Worm (Caenorhabditis elegans) whole organism, mixed stage, embryonic: ENCODE results near the gene F13D12.5.

Experiments used
- ces-1 ChIP-seq: fragments of 150-350 bp; optimal IDR thresholded peaks from 2 replicates; lab custom pipeline; 2014; ENCODE audit warnings: missing biosample characterization, missing genetic modification reagents, missing genetic modification characterization
- ham-2 ChIP-seq: fragments of 200-800 bp; sonication (Bioruptor generic); optimal IDR thresholded peaks from 2 replicates; lab custom pipeline; 2018; ENCODE audit warnings: mild to moderate bottlenecking, missing genetic modification characterization, missing compliant biosample characterization
- lsy-2 ChIP-seq: fragments of 150-350 bp; optimal IDR thresholded peaks from 2 replicates; lab custom pipeline; 2014; ENCODE audit warnings: missing biosample characterization, missing genetic modification characterization
- nhr-12 ChIP-seq: fragments of 150-350 bp; optimal IDR thresholded peaks from 2 replicates; lab custom pipeline; 2014; ENCODE audit warnings: missing biosample characterization, missing genetic modification characterization
- snpc-4 ChIP-seq: fragments of 150-350 bp; optimal IDR thresholded peaks from 2 replicates; lab custom pipeline; 2014; ENCODE audit warnings: missing biosample characterization, missing genetic modification characterization
- sptf-1 ChIP-seq: sonication (generic microtip); optimal IDR thresholded peaks from 2 replicates; lab custom pipeline; 2017; ENCODE audit warnings: mild to moderate bottlenecking, missing genetic modification characterization, moderate library complexity, missing compliant biosample characterization
- unc-39 ChIP-seq: fragments of 150-350 bp; optimal IDR thresholded peaks from 2 replicates; lab custom pipeline; 2014; ENCODE audit warnings: missing biosample characterization, missing genetic modification characterization
- unc-62 ChIP-seq: fragments of 150-350 bp; optimal IDR thresholded peaks from 2 replicates; lab custom pipeline; 2014; ENCODE audit warnings: missing biosample characterization, missing genetic modification reagents, missing genetic modification characterization
- ztf-11 ChIP-seq: fragments of 150-350 bp; optimal IDR thresholded peaks from 2 replicates; lab custom pipeline; 2014; ENCODE audit warnings: missing biosample characterization, missing genetic modification characterization

DNA sequence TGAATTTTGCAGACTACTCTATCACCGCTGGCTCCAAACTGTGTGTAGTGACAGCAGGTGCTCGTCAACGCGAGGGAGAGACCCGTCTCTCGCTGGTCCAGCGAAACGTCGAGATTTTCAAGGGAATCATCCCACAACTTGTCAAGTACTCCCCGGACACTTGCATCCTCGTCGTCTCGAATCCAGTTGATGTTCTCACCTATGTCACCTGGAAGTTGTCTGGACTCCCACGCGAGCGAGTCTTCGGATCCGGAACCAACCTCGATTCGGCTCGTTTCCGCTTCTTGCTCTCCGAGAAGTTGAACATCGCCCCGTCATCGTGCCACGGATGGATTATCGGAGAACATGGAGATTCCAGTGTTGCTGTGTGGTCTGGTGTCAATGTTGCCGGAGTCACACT is 999 bp upstream of the F13D12.5 start:
- no peak for TF ChIP-seq unc-39 (tag; lab: Kevin White, UChicago)
- no peak for TF ChIP-seq ces-1 (GFP tag; lab: Kevin White, UChicago)
- no peak for TF ChIP-seq ztf-11 (tag; lab: Kevin White, UChicago)
- TF ChIP-seq ham-2 (GFP tag; lab: Kevin White, UChicago): no peak
- no peak for TF ChIP-seq unc-62 (GFP tag; lab: Kevin White, UChicago)
- TF ChIP-seq snpc-4 (tag; lab: Kevin White, UChicago): no peak
- no peak for TF ChIP-seq sptf-1 (tag; lab: Kevin White, UChicago)
- no peak for TF ChIP-seq lsy-2 (tag; lab: Kevin White, UChicago)
- no peak for TF ChIP-seq nhr-12 (tag; lab: Kevin White, UChicago)
